Fruit fly (Drosophila melanogaster) ovary, adult (tissue): ENCODE data around the gene santa-maria.

ENCODE experiments used
- CG17801 ChIP-seq: fragments of 200-800 bp; optimal IDR thresholded peaks from 2 replicates; lab custom pipeline; 2019; ENCODE audit warnings: missing biosample characterization, mild to moderate bottlenecking, missing genetic modification characterization, moderate library complexity; ENCODE audit not compliant: partially characterized antibody

santa-maria gene

DNA sequence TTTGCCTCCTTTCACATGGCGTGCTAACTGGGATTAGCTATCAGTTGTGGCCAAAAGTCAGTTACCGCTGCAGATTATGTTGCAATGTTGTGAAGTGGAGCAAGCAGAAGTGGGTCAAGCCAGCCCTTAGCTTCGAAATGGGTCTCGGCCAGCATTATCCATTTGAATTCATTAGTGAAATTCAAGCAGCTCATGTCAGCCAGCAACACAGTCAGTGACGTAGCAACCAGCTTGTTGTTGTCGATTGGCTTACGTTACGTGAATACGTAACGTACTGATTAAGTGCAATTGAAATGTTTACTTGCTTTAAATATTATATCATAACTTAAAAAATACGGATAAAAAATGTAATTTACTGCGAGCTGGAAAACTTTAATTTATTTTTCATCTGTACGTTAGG is 1.0 kb upstream of the santa-maria start:
- no peak for TF ChIP-seq CG17801 (GFP tag; lab: Kevin White, UChicago)

DNA sequence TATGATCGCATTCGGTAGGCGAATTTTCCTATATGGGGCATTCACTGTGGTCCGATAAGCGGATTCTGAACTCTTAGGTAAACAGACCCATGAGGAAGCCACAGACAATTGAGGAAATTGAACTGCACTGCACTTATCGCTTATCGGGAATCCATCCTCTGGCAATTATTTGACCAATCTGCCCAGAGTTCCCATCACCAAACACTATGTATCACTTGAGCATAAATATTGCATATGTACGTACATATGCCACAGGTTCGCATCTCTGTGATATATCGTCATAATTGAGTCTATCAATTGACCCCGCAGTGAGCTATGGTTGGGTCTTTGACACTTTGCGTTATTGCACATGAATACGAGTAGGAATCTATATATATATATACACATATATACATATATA is 2.7 kb downstream of the santa-maria start:
- no peak for TF ChIP-seq CG17801 (GFP tag; lab: Kevin White, UChicago)

DNA sequence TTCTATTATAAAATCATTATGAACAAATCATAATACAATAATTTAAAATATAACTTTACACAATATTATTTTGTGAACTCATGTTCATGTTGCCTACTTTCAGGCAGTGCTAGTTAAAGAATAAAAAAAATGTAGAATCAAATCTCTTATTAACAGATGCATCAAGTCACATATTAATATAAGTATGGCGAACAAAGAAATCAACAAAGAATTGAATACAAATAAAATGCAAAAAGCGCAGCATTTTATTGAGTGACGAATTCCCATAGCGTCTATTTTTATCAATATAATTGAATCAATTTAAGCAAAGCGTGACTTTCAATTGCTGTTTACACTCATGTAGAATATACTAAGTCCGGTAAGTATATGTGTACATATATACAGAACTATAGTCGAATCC is 3.2 kb downstream of the santa-maria start:
- no peak for TF ChIP-seq CG17801 (GFP tag; lab: Kevin White, UChicago)

DNA sequence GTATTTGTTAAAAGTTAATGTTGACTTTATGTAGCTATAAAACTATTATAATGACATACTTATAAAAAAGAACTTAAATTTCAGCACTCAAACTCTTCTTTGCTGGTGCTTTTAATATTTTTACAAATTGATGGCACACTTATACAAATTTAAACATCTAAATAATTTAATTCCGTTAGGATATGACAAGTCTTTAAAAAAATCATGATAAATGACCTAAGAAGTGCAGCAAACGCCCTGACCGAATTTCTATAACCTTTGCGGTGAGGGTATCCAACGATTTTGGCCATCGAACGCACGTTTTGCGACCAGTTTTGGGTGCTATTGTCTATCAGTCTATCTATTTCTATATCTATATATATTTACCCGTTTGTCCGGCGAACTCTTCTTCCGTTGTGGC is 8.1 kb downstream of the santa-maria start:
- no peak for TF ChIP-seq CG17801 (GFP tag; lab: Kevin White, UChicago)

DNA sequence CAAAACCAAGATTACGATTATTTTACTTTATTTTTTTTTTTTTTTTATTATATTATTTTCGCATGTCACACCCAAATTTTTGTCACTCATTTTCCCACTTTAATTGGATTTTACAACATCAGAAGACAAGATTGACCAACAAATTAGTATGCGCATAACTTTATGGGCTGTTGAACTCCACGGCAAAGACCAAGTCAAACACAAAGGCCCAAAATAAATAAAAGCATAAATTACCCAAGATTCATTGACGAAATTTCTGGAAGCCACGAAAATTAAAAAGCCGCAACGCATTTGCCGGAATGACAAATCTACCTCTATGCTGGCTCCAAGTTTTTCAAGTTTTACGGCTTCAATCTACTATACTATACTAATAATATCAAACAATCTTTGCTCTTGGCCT is 8.9 kb downstream of the santa-maria start:
- TF ChIP-seq CG17801 (GFP tag; lab: Kevin White, UChicago), result no peak

DNA sequence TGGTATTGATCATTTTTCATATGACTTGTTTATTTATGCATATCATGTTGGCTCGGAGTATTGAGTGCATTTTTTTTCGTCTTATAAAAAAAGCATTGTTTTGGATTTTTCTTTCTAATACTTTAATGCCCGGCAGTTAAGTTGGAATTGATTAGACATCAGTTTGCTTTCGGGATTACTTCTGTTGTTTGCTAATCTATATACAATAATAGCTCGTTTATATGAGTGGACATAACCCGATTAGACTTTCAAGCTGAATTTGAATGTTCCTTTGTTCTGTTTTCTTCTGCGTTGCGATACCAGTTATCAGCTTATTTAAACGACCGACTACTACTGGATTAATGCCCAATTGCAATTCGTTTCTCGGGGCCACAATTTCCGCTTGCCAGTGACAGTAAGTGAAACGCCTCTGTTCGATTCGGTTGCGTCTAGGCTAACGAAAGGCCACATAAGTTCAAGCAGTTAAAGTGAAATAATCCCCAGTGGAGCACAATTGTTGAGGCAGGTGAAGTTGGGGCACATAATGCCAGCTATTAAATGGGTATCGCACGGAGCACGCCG is 10.5 kb downstream of the santa-maria start:
- TF ChIP-seq CG17801 (GFP tag; lab: Kevin White, UChicago), result no peak

DNA sequence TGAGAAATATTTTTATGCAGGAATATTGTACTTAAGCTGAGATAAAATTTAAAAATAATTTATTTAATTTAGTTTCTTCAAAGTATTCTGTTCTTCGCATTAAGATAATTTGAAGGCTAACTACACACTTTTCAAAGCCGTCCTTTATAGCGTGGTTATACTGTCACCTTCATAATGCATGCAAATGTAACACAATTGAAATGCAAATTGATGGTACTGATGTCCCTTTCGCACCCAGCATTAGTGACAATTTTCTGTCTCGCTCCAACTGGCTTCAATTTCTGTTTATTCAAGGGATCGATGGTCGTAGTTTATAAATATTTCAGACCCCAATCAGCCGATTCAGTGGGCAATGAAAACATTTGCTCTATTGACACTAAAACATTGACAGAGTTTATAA is 12.5 kb downstream of the santa-maria start:
- TF ChIP-seq CG17801 (GFP tag; lab: Kevin White, UChicago), result peak; percentile 21

DNA sequence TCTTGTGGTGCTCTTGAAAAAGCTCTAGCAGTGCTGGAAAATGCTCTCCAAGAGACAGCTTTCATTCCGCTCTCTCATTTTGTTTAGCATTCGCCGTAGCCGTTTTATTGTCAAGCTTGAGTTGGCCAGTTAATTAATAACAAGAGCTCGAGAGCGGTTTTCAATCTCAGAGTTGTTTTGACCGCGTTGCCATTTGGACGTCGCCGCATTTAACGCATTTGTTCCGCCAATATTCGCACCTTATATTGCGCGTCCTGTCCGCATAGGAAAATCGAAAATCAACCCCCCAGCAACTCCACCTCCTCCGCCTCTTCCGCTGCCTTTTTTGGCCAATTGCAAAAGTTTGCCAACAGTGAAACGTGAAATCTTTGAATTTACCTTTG is 13.7 kb downstream of the santa-maria start, which contains the start of gene CG5973:
TSS of gene CG5973 (plus strand) at position 168 of the 383 bp plus-strand sequence.
- peak; percentile 29 for TF ChIP-seq CG17801 (GFP tag; lab: Kevin White, UChicago)

DNA sequence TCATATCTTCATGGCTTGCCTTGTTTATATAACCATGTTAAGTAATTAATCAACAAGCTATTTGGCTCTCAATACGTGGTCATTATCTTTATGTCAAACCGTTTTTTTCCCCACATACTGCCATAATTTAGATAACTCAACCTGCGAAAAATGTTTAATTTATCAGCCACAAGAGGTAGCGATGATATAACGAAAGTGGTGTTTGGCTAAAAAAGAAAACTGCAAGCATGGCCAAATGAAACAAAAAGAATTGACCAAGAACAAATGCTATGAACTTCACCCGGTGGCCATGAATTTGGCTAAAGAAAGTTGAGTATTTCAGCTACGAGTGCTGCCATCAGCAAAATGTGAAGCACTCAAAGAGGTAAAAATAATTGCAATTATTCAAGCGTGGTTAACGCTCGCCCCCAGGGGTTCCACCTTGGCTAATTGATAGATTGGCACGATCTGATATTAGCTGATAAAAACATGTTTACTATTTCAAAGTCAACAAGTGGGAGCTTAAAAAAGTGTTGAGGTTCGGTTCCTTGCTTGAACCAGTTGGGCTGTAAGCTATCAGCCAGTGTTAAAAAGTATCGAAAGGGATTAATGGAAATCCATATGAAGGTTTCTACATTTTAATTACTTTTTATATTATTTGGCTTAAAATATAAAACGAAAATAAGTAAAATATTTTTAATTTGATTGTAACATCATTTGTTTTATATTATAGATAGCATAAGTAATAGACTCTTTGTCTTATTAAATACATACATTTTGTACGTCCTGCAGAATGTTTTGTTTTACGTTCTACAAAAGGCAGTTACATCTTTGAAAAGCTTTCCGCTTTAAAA is 14.3 kb downstream of the santa-maria start:
- TF ChIP-seq CG17801 (GFP tag; lab: Kevin White, UChicago), result peak; percentile 72

DNA sequence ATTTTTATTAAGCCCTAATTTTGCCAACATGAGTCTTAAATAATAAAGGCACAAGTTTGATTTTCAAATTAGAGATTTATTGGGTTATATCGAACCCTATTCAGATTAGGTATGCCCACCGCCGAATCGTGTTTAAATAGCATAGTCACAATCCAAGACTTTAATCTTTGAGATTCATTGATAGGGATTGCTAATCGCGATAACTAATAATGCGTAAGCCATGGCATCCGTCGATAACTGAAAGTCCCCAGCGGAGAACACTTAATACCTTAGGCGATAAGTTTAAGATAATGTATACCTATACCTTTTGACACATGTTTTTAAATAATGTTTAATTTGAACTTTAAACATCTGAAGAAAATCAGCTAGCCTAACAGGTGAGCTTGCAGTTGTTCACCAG is 15.6 kb downstream of the santa-maria start:
- no peak for TF ChIP-seq CG17801 (GFP tag; lab: Kevin White, UChicago)

DNA sequence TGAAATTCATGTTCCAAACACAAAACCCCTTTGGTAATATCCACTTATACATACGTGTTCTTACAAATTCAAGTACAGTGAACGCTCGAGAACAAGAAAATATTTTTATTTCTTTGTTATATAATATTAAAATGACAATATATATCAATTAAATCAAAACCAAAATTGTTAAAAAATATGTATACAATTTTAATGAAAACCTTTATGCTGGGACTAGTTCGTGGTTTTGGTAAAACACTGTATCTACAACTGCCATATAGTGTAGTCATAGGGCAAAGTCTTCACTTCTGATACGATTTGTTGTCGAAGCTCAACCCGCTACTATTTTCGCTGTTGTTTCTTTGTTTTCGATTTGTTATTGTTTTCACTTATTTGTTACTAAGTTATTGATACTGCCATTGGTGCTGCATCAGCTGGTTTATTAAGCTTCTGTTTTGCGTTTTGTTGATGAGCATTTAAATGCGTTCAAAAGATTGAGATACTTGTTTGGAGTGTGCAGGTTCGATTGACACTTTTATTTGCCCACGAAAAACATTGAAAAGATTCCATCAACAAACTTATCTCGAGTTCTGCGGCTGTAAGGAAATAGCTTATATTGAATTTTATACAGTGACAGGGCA is 16.2 kb downstream of the santa-maria start:
- peak; percentile 93 for TF ChIP-seq CG17801 (GFP tag; lab: Kevin White, UChicago)

DNA sequence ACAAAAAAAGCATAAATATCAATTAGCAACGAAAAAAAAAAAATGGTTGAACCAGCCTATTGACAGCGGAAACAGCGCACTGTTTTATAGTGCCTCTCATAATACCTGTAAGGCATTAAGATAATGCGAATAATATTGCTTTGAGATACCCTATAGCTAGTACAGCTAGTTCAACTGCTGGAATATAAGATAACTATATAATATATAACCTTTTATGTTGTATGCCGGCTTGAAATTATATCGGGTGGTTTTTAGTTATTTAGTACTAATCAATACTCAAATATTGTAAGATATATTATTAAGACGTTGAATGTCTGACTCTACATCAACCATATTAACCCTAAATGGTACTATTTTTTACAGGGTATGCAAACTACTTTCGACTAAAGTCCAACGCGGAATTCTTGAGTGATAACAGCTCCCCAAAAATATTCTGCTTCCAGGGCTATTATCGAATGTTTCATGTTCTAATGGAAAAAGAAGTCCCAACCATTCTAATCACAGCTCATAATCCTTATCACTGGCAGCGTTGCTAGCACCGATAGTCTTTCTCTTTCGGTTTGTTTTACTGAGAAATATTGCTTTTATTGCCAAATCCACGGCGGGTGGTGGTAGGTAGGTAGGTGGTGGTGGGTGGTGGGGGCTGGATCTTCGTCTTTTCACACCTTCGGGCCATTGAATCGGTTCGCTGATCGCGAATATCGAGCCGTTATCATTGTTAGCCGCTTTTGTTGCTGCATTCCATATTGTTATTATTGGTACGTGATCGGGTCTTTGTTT is 16.9 kb downstream of the santa-maria start:
- TF ChIP-seq CG17801 (GFP tag; lab: Kevin White, UChicago), result peak; percentile 88

DNA sequence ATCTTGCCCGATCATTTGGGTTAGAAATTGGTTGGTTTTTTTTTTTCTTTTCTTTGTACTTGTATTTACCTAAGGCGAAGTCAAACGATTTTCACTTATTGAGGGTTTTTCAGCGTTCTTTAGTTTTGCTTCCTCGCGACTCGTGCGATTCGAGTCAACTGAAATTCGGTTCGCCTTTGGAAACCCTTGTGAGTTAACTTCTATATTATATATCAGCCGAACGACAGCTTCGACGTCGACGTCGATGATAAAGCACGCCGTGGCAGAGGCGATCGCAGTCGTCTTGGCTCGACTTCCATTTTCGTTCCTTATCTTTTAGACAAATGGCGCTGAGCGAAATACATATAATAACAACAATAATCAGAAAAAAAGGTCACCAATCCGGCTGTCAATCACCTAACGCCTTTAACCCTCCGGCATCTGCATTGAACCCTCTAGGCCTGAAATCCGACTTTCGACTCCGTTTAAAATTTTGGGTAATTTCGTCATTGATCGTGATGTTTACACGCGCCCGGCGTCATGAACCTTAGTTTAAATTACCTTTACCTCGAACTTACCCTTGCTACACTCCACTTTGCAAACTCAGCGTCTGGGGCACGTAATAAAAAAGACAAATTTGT is 17.6 kb downstream of the santa-maria start, which contains the start of gene CG5958:
TSS of gene CG5958 (minus strand) at position 180 of the 620 bp plus-strand sequence.
- TF ChIP-seq CG17801 (GFP tag; lab: Kevin White, UChicago), result no peak

DNA sequence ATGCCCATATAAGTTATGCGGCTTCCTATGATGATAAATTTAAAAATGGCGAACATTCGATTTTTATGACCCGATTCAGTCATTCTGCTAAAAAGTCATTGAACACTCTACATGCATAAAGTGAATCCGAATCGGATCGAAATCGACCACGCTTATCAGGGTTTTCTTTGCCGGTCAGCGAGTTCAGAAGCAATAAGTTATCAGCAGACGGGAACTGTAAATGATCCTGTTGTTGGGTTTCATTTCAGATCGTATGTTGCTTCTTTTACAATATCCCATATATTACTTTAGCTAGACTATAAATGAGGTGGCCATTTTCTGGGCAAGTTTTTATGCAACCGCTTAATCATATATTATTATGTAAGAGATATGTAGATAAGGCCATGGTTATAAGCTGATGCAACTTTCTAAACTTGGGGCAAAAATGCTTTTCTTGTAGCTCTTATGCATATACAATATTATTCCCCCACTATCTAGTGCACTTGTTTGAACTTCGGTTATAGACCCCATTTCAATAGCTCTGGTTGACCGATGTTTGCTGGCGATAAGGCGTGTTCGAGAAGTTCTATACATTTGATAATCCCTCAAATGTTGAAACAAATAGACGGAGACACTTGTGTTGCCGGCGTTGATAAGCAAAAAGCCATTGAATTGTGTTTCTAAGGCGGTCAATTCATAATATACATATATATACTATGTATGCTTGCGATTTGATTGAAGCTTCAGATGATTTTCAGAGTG is 19.0 kb downstream of the santa-maria start:
- TF ChIP-seq CG17801 (GFP tag; lab: Kevin White, UChicago), result no peak
